Worm (Caenorhabditis elegans) whole organism, young adult: ENCODE results near the gene ptr-8.

Source experiments
- B0019.2 ChIP-seq: fragments of 200-800 bp; sonication (Bioruptor generic); conservative IDR thresholded peaks from 2 replicates; pipeline ENCODE4 v1.3.6; 2022; ENCODE audit warnings: missing genetic modification reagents, missing genetic modification characterization, missing compliant biosample characterization
- B0336.3 ChIP-seq: fragments of 200-800 bp; sonication (Bioruptor generic); IDR thresholded peaks from 2 replicates; pipeline ENCODE4 v1.3.6; 2022; ENCODE audit warnings: missing genetic modification characterization, missing compliant biosample characterization
- C06A6.2 ChIP-seq: fragments of 200-800 bp; sonication (Bioruptor generic); conservative IDR thresholded peaks from 2 replicates; pipeline ENCODE4 v1.3.6; 2022; ENCODE audit warnings: missing genetic modification characterization, missing compliant biosample characterization
- F23B12.7 ChIP-seq: sonication (generic microtip); optimal IDR thresholded peaks from 2 replicates; lab custom pipeline; 2017; ENCODE audit warnings: missing genetic modification characterization, mild to moderate bottlenecking, missing compliant biosample characterization, antibody characterized with exemption, moderate library complexity; ENCODE audit not compliant: insufficient read depth
- F33H1.4 ChIP-seq: fragments of 200-800 bp; sonication (Bioruptor generic); IDR thresholded peaks from 2 replicates; pipeline ENCODE4 v1.3.6; 2022; ENCODE audit warnings: missing genetic modification reagents, missing genetic modification characterization, missing compliant biosample characterization
- F39B2.1 ChIP-seq: fragments of 200-800 bp; sonication (Bioruptor generic); IDR thresholded peaks from 2 replicates; pipeline ENCODE4 v1.3.6; 2022; ENCODE audit warnings: missing genetic modification reagents, missing genetic modification characterization, missing compliant biosample characterization
- F52B5.7 ChIP-seq: sonication (generic microtip); optimal IDR thresholded peaks from 2 replicates; lab custom pipeline; 2016; ENCODE audit warnings: mild to moderate bottlenecking, missing genetic modification characterization, missing compliant biosample characterization
- F55B11.4 ChIP-seq: sonication (generic microtip); optimal IDR thresholded peaks from 2 replicates; lab custom pipeline; 2016; ENCODE audit warnings: missing compliant biosample characterization, missing genetic modification characterization, borderline replicate concordance; ENCODE audit not compliant: insufficient read depth
- F57C9.4 ChIP-seq: sonication (generic microtip); optimal IDR thresholded peaks from 2 replicates; lab custom pipeline; 2017; ENCODE audit warnings: mild to moderate bottlenecking, missing genetic modification characterization, missing compliant biosample characterization
- K12H6.12 ChIP-seq: fragments of 200-800 bp; sonication (Bioruptor generic); optimal IDR thresholded peaks from 2 replicates; lab custom pipeline; 2018; ENCODE audit warnings: mild to moderate bottlenecking, missing genetic modification characterization, missing compliant biosample characterization
- Y53F4B.3 ChIP-seq: fragments of 200-800 bp; sonication (Bioruptor generic); IDR thresholded peaks from 2 replicates; pipeline ENCODE4 v1.3.6; 2022; ENCODE audit warnings: missing genetic modification reagents, missing genetic modification characterization, missing compliant biosample characterization
- aptf-2 ChIP-seq: fragments of 200-800 bp; sonication (Bioruptor generic); conservative IDR thresholded peaks from 2 replicates; pipeline ENCODE4 v1.3.6; 2022; ENCODE audit warnings: missing genetic modification reagents, missing genetic modification characterization, missing compliant biosample characterization
- attf-5 ChIP-seq: fragments of 200-800 bp; sonication (Bioruptor generic); optimal IDR thresholded peaks from 2 replicates; lab custom pipeline; 2018; ENCODE audit warnings: mild to moderate bottlenecking, missing genetic modification characterization, missing compliant biosample characterization
- cebp-1 ChIP-seq, 2 experiments: fragments of 200-800 bp in 1 of 2; sonication (Bioruptor generic) in 1 of 2; sonication (generic microtip) in 1 of 2; IDR thresholded peaks in 1 of 2; optimal IDR thresholded peaks in 1 of 2; 2 replicates each; pipeline versions ENCODE4 v1.3.6 to Lab custom; 2017 to 2022; ENCODE audit warnings: missing compliant biosample characterization in 2 of 2, missing genetic modification characterization in 2 of 2, mild to moderate bottlenecking in 1 of 2, missing genetic modification reagents in 1 of 2, moderate library complexity in 1 of 2
- ceh-100 ChIP-seq: fragments of 200-800 bp; sonication (Bioruptor generic); IDR thresholded peaks from 2 replicates; pipeline ENCODE4 v1.3.6; 2022; ENCODE audit warnings: missing genetic modification reagents, missing genetic modification characterization, missing compliant biosample characterization
- ceh-27 ChIP-seq: fragments of 200-800 bp; sonication (Bioruptor generic); optimal IDR thresholded peaks from 2 replicates; lab custom pipeline; 2018; ENCODE audit warnings: mild to moderate bottlenecking, missing genetic modification characterization, moderate library complexity, missing compliant biosample characterization
- ceh-58 ChIP-seq: fragments of 200-800 bp; sonication (Bioruptor generic); IDR thresholded peaks from 2 replicates; pipeline ENCODE4 v1.3.6; 2022; ENCODE audit warnings: missing genetic modification characterization, missing compliant biosample characterization
- ceh-91 ChIP-seq: fragments of 200-800 bp; sonication (Bioruptor generic); IDR thresholded peaks from 2 replicates; pipeline ENCODE4 v1.3.6; 2022; ENCODE audit warnings: missing genetic modification reagents, missing genetic modification characterization, missing compliant biosample characterization
- chd-7 ChIP-seq: sonication (generic microtip); optimal IDR thresholded peaks from 2 replicates; lab custom pipeline; 2016; ENCODE audit warnings: mild to moderate bottlenecking, missing genetic modification characterization, moderate library complexity, missing compliant biosample characterization
- dox-1 ChIP-seq: fragments of 200-800 bp; sonication (Bioruptor generic); IDR thresholded peaks from 2 replicates; pipeline ENCODE4 v1.3.6; 2022; ENCODE audit warnings: missing genetic modification reagents, missing genetic modification characterization, missing compliant biosample characterization
- dpl-1 ChIP-seq: fragments of 150-350 bp; optimal IDR thresholded peaks from 2 replicates; lab custom pipeline; 2014; ENCODE audit warnings: missing biosample characterization, missing genetic modification reagents, missing genetic modification characterization
- egl-44 ChIP-seq: fragments of 200-800 bp; sonication (Bioruptor generic); IDR thresholded peaks from 2 replicates; pipeline ENCODE4 v1.3.6; 2022; ENCODE audit warnings: missing genetic modification reagents, missing genetic modification characterization, missing compliant biosample characterization
- egrh-3 ChIP-seq: fragments of 200-800 bp; sonication (Bioruptor generic); IDR thresholded peaks from 2 replicates; pipeline ENCODE4 v1.3.6; 2022; ENCODE audit warnings: missing genetic modification reagents, missing genetic modification characterization, missing compliant biosample characterization
- ekl-4 ChIP-seq: fragments of 200-800 bp; sonication (Bioruptor generic); IDR thresholded peaks from 2 replicates; pipeline ENCODE4 v1.3.6; 2022; ENCODE audit warnings: missing genetic modification reagents, missing genetic modification characterization, missing compliant biosample characterization
- ets-4 ChIP-seq: fragments of 200-800 bp; sonication (Bioruptor generic); optimal IDR thresholded peaks from 2 replicates; lab custom pipeline; 2018; ENCODE audit warnings: mild to moderate bottlenecking, missing genetic modification characterization, missing compliant biosample characterization
- gei-17 ChIP-seq: fragments of 200-800 bp; sonication (Bioruptor generic); optimal IDR thresholded peaks from 2 replicates; lab custom pipeline; 2018; ENCODE audit warnings: mild to moderate bottlenecking, missing genetic modification characterization, missing compliant biosample characterization
- hmg-20 ChIP-seq: fragments of 200-800 bp; sonication (Bioruptor generic); IDR thresholded peaks from 2 replicates; pipeline ENCODE4 v1.3.6; 2022; ENCODE audit warnings: missing genetic modification reagents, missing genetic modification characterization, missing compliant biosample characterization
- hrde-1 ChIP-seq: sonication (generic microtip); optimal IDR thresholded peaks from 2 replicates; lab custom pipeline; 2016; ENCODE audit warnings: missing genetic modification characterization, mild to moderate bottlenecking, missing compliant biosample characterization, moderate library complexity, missing genotype, missing genetic modification reagents, borderline replicate concordance
- hsf-1 ChIP-seq: fragments of 200-800 bp; sonication (Bioruptor generic); IDR thresholded peaks from 2 replicates; pipeline ENCODE4 v1.3.6; 2022; ENCODE audit warnings: missing genetic modification reagents, missing genetic modification characterization, missing compliant biosample characterization
- let-607 ChIP-seq, 2 experiments: fragments of 200-800 bp in 1 of 2; sonication (Bioruptor generic) in 1 of 2; sonication (generic microtip) in 1 of 2; optimal IDR thresholded peaks; 2 replicates each; lab custom pipeline; 2016 to 2018; ENCODE audit warnings: mild to moderate bottlenecking in 2 of 2, missing compliant biosample characterization in 2 of 2, missing genetic modification characterization in 2 of 2, moderate library complexity in 2 of 2, missing genotype in 1 of 2
- lin-26 ChIP-seq: fragments of 200-800 bp; sonication (Bioruptor generic); IDR thresholded peaks from 2 replicates; pipeline ENCODE4 v1.3.6; 2022; ENCODE audit warnings: missing genetic modification reagents, missing genetic modification characterization, missing compliant biosample characterization
- lin-35 ChIP-seq, 3 experiments: fragments of 150-350 bp in 2 of 3; sonication (generic microtip) in 1 of 3; optimal IDR thresholded peaks; 2 replicates each; lab custom pipeline; 2014 to 2018; ENCODE audit warnings: missing biosample characterization in 3 of 3, missing genetic modification characterization in 3 of 3, missing genetic modification reagents in 3 of 3
- lin-40 ChIP-seq: sonication (generic microtip); optimal IDR thresholded peaks from 2 replicates; lab custom pipeline; 2016; ENCODE audit warnings: missing genetic modification characterization, mild to moderate bottlenecking, missing compliant biosample characterization, missing genotype, missing genetic modification reagents
- lir-1 ChIP-seq: fragments of 200-800 bp; sonication (Bioruptor generic); conservative IDR thresholded peaks from 2 replicates; pipeline ENCODE4 v1.3.6; 2022; ENCODE audit warnings: missing genetic modification reagents, missing genetic modification characterization, missing compliant biosample characterization
- madf-10 ChIP-seq: sonication (generic microtip); optimal IDR thresholded peaks from 2 replicates; lab custom pipeline; 2016; ENCODE audit warnings: mild to moderate bottlenecking, missing genetic modification characterization, missing compliant biosample characterization
- madf-3 ChIP-seq: fragments of 200-800 bp; sonication (Bioruptor generic); IDR thresholded peaks from 2 replicates; pipeline ENCODE4 v1.3.6; 2022; ENCODE audit warnings: missing genetic modification reagents, missing genetic modification characterization, missing compliant biosample characterization
- madf-6 ChIP-seq: fragments of 200-800 bp; sonication (Bioruptor generic); IDR thresholded peaks from 2 replicates; pipeline ENCODE4 v1.3.6; 2022; ENCODE audit warnings: missing genetic modification reagents, missing genetic modification characterization, missing compliant biosample characterization
- nfya-2 ChIP-seq: fragments of 200-800 bp; sonication (Bioruptor generic); IDR thresholded peaks from 2 replicates; pipeline ENCODE4 v1.3.6; 2022; ENCODE audit warnings: missing genetic modification reagents, missing genetic modification characterization, missing compliant biosample characterization
- nhr-120 ChIP-seq: fragments of 200-800 bp; sonication (Bioruptor generic); IDR thresholded peaks from 2 replicates; pipeline ENCODE4 v1.3.6; 2022; ENCODE audit warnings: missing genetic modification characterization, missing compliant biosample characterization
- nhr-80 ChIP-seq: sonication (generic microtip); optimal IDR thresholded peaks from 2 replicates; lab custom pipeline; 2016; ENCODE audit warnings: missing genetic modification characterization, missing compliant biosample characterization
- nhr-90 ChIP-seq: sonication (generic microtip); optimal IDR thresholded peaks from 2 replicates; lab custom pipeline; 2016; ENCODE audit warnings: missing genotype, mild to moderate bottlenecking, missing genetic modification characterization, missing compliant biosample characterization
- snpc-3.4 ChIP-seq: sonication (generic microtip); optimal IDR thresholded peaks from 2 replicates; lab custom pipeline; 2017; ENCODE audit warnings: missing genetic modification characterization, mild to moderate bottlenecking, missing compliant biosample characterization, antibody characterized with exemption, moderate library complexity, missing genotype, missing genetic modification reagents
- somi-1 ChIP-seq: fragments of 200-800 bp; sonication (Bioruptor generic); optimal IDR thresholded peaks from 2 replicates; lab custom pipeline; 2018; ENCODE audit warnings: mild to moderate bottlenecking, missing genetic modification characterization, missing compliant biosample characterization
- tbp1 ChIP-seq: fragments of 200-800 bp; sonication (Bioruptor generic); optimal IDR thresholded peaks from 2 replicates; lab custom pipeline; 2018; ENCODE audit warnings: mild to moderate bottlenecking, missing genetic modification characterization, missing compliant biosample characterization
- unc-130 ChIP-seq: sonication (generic microtip); optimal IDR thresholded peaks from 2 replicates; lab custom pipeline; 2016; ENCODE audit warnings: missing genetic modification reagents, missing genetic modification characterization, missing compliant biosample characterization
- unc-62 ChIP-seq: fragments of 150-350 bp; optimal IDR thresholded peaks from 2 replicates; lab custom pipeline; 2014; ENCODE audit warnings: missing biosample characterization, missing genetic modification reagents, missing genetic modification characterization
- xnd-1 ChIP-seq: sonication (generic microtip); optimal IDR thresholded peaks from 2 replicates; lab custom pipeline; 2016; ENCODE audit warnings: missing genotype, missing genetic modification reagents, missing genetic modification characterization, missing compliant biosample characterization
- ztf-3 ChIP-seq: fragments of 200-800 bp; sonication (Bioruptor generic); optimal IDR thresholded peaks from 2 replicates; lab custom pipeline; 2018; ENCODE audit warnings: mild to moderate bottlenecking, missing genetic modification characterization, missing compliant biosample characterization

ptr-8 gene

DNA sequence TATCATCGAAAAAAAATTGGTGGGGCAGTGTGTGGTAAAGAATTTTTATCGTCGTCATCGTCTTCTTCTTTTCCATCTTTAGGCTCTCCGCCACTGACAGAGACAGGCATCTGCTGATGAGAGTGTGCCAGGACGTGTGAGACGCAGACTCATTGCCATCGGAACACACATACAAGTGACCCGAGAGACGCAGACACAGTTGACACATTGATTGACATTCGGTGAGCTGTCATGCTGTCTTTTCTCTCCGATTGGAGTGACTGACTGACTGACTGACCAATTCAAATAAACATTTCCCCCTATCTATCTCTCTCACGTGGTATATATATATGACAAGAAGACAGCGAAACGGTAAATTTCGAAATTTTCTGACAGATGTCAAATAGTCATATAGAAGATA, 38.0 kb upstream of the ptr-8 start (continued):
- TF ChIP-seq somi-1 (GFP tag; lab: Kevin White, UChicago): peak; percentile 60
- TF ChIP-seq Y53F4B.3 (GFP tag; lab: Robert Waterston, UW): no peak
- peak; percentile 87 for TF ChIP-seq lin-40 (tag; lab: Kevin White, UChicago)
- peak; percentile 59 for TF ChIP-seq tbp1
- TF ChIP-seq chd-7 (tag; lab: Kevin White, UChicago): peak; percentile 85
- TF ChIP-seq F33H1.4 (GFP tag; lab: Robert Waterston, UW): peak; percentile 14; the same call in 1 of the 2 replicates
- peak; percentile 57 for TF ChIP-seq ceh-27 (GFP tag; lab: Kevin White, UChicago)
- TF ChIP-seq gei-17 (GFP tag; lab: Kevin White, UChicago): peak; percentile 54
- peak; percentile 92 for TF ChIP-seq B0336.3 (GFP tag; lab: Robert Waterston, UW)
- TF ChIP-seq egl-44 (GFP tag; lab: Robert Waterston, UW): peak; percentile 74
- TF ChIP-seq madf-3 (GFP tag; lab: Robert Waterston, UW): no peak
- TF ChIP-seq hmg-20: no peak
- TF ChIP-seq ceh-91 (GFP tag; lab: Robert Waterston, UW): no peak
- TF ChIP-seq let-607 (tag; optimal IDR thresholded peaks at IDR 0.05; lab: Kevin White, UChicago): peak; percentile 95 to 96
- no peak for TF ChIP-seq nfya-2
- no peak for TF ChIP-seq F39B2.1 (GFP tag; lab: Robert Waterston, UW)
- peak; percentile 98 for TF ChIP-seq unc-62 (GFP tag; lab: Kevin White, UChicago)
- no peak for TF ChIP-seq ekl-4 (GFP tag; lab: Robert Waterston, UW)
- TF ChIP-seq madf-10 (tag; lab: Kevin White, UChicago): peak; percentile 55
- peak; percentile 59 for TF ChIP-seq lir-1
- TF ChIP-seq lin-35 (GFP tag; optimal IDR thresholded peaks at IDR 0.05; lab: Kevin White, UChicago): no peak
- TF ChIP-seq ets-4: peak; percentile 98
- peak; percentile 66 for TF ChIP-seq cebp-1 (GFP tag; IDR thresholded peaks at IDR 0.05; lab: Robert Waterston, UW)
- peak; percentile 90 for TF ChIP-seq cebp-1 (tag; optimal IDR thresholded peaks at IDR 0.05; lab: Kevin White, UChicago)
- TF ChIP-seq nhr-80 (tag; lab: Kevin White, UChicago): peak; percentile 97
- TF ChIP-seq egrh-3 (GFP tag; lab: Robert Waterston, UW): no peak
- TF ChIP-seq C06A6.2 (GFP tag; lab: Robert Waterston, UW): peak; percentile 82
- TF ChIP-seq ceh-100: no peak
- TF ChIP-seq hrde-1 (tag; lab: Kevin White, UChicago): no peak
- no peak for TF ChIP-seq lin-26 (GFP tag; lab: Robert Waterston, UW)
- TF ChIP-seq ceh-58 (GFP tag; lab: Robert Waterston, UW): no peak
- TF ChIP-seq F23B12.7 (tag; lab: Kevin White, UChicago): no peak
- no peak for TF ChIP-seq B0019.2
- TF ChIP-seq madf-6: 0 out of 2 replicates have a peak, but pooled peaks have one; percentile 7
- peak; percentile 63 for TF ChIP-seq ztf-3 (GFP tag; lab: Kevin White, UChicago)
- TF ChIP-seq nhr-120 (GFP tag; lab: Robert Waterston, UW): no peak
- TF ChIP-seq F55B11.4: no peak
- TF ChIP-seq unc-130: no peak
- TF ChIP-seq aptf-2: no peak
- peak; percentile 93 for TF ChIP-seq attf-5 (GFP tag; lab: Kevin White, UChicago)
- TF ChIP-seq snpc-3.4 (tag; lab: Kevin White, UChicago): no peak
- TF ChIP-seq hsf-1: no peak
- TF ChIP-seq dpl-1 (GFP tag; lab: Kevin White, UChicago): no peak
- TF ChIP-seq F57C9.4 (tag; lab: Kevin White, UChicago): no peak
- TF ChIP-seq xnd-1 (tag; lab: Kevin White, UChicago): no peak
- TF ChIP-seq dox-1 (GFP tag; lab: Robert Waterston, UW): peak; percentile 92
- peak; percentile 87 for TF ChIP-seq nhr-90 (tag; lab: Kevin White, UChicago)
- peak; percentile 77 for TF ChIP-seq K12H6.12 (tag; lab: Kevin White, UChicago)
- TF ChIP-seq F52B5.7 (tag; lab: Kevin White, UChicago): no peak
